Worm (Caenorhabditis elegans) whole organism, L4 larva: Measurements from ENCODE around the gene psme-3.
"Not testable (repeated sequence)": the region's sequence is repeated elsewhere in the genome, so short reads cannot be mapped to it uniquely, and the experiment has no call there.

Source experiments
- Y48G9A.11 ChIP-seq: fragments of 200-800 bp; sonication (Bioruptor generic); IDR thresholded peaks from 2 replicates; pipeline ENCODE4 v1.3.6; 2022; ENCODE audit warnings: missing genetic modification reagents, missing genetic modification characterization, missing compliant biosample characterization
- arid-1 ChIP-seq: fragments of 200-800 bp; sonication (Bioruptor generic); conservative IDR thresholded peaks from 2 replicates; pipeline ENCODE4 v1.3.6; 2022; ENCODE audit warnings: missing genetic modification reagents, missing genetic modification characterization, missing compliant biosample characterization
- dpl-1 ChIP-seq: fragments of 150-350 bp; optimal IDR thresholded peaks from 2 replicates; lab custom pipeline; 2014; ENCODE audit warnings: missing biosample characterization, missing genetic modification reagents, missing genetic modification characterization
- jun-1 ChIP-seq: fragments of 150-350 bp; optimal IDR thresholded peaks from 2 replicates; lab custom pipeline; 2014; ENCODE audit warnings: missing biosample characterization, missing genetic modification reagents, missing genetic modification characterization
- nhr-77 ChIP-seq: fragments of 150-350 bp; optimal IDR thresholded peaks from 2 replicates; lab custom pipeline; 2014; ENCODE audit warnings: missing biosample characterization, missing genetic modification characterization
- pha-4 ChIP-seq, 2 experiments: fragments of 150-350 bp in 1 of 2; fragments of 200-800 bp in 1 of 2; sonication (Bioruptor generic) in 1 of 2; IDR thresholded peaks in 1 of 2; optimal IDR thresholded peaks in 1 of 2; 2 replicates each; pipeline versions ENCODE4 v1.3.6 to Lab custom; 2014 to 2022; ENCODE audit warnings: missing genetic modification characterization in 2 of 2, missing genetic modification reagents in 2 of 2, missing biosample characterization in 1 of 2, missing compliant biosample characterization in 1 of 2
- sdz-12 ChIP-seq: fragments of 200-800 bp; sonication (Bioruptor generic); optimal IDR thresholded peaks from 2 replicates; lab custom pipeline; 2018; ENCODE audit warnings: mild to moderate bottlenecking, missing genetic modification characterization, missing compliant biosample characterization
- unc-130 ChIP-seq: sonication (generic microtip); optimal IDR thresholded peaks from 2 replicates; lab custom pipeline; 2016; ENCODE audit warnings: missing genetic modification reagents, missing genetic modification characterization, missing compliant biosample characterization

- not testable (repeated sequence) for TF ChIP-seq jun-1 (tag; lab: Kevin White, UChicago); unc-130 (GFP tag; lab: Kevin White, UChicago); pha-4 (GFP tag; IDR thresholded peaks at IDR 0.05; lab: Robert Waterston, UW); pha-4 (tag; optimal IDR thresholded peaks at IDR 0.05; lab: Kevin White, UChicago); nhr-77 (tag; lab: Kevin White, UChicago); Y48G9A.11 (GFP tag; lab: Robert Waterston, UW); arid-1 (GFP tag; lab: Robert Waterston, UW); dpl-1 (GFP tag; lab: Kevin White, UChicago); sdz-12 (GFP tag; lab: Kevin White, UChicago)
Observed at ce11 chrIII:11608970-11609369, 41.0 kb downstream of the psme-3 start.
